Worm (Caenorhabditis elegans) whole organism, young adult: ENCODE results near the gene tag-335.
A peak's percentile ranks its signal among the peaks of the same experiment; 100 is the strongest.

ENCODE experiments used
- F10E7.11 ChIP-seq: sonication (generic microtip); optimal IDR thresholded peaks from 2 replicates; lab custom pipeline; 2017; ENCODE audit warnings: mild to moderate bottlenecking, missing genetic modification characterization, moderate library complexity, missing compliant biosample characterization
- F23B12.7 ChIP-seq: sonication (generic microtip); optimal IDR thresholded peaks from 2 replicates; lab custom pipeline; 2017; ENCODE audit warnings: missing genetic modification characterization, mild to moderate bottlenecking, missing compliant biosample characterization, antibody characterized with exemption, moderate library complexity; ENCODE audit not compliant: insufficient read depth
- F57A8.1 ChIP-seq: fragments of 200-800 bp; sonication (Bioruptor generic); optimal IDR thresholded peaks from 2 replicates; lab custom pipeline; 2018; ENCODE audit warnings: mild to moderate bottlenecking, missing genetic modification characterization, moderate library complexity, missing compliant biosample characterization
- K12H6.12 ChIP-seq: fragments of 200-800 bp; sonication (Bioruptor generic); optimal IDR thresholded peaks from 2 replicates; lab custom pipeline; 2018; ENCODE audit warnings: mild to moderate bottlenecking, missing genetic modification characterization, missing compliant biosample characterization
- Y79H2A.3 ChIP-seq: fragments of 200-800 bp; sonication (Bioruptor generic); conservative IDR thresholded peaks from 2 replicates; pipeline ENCODE4 v1.3.6; 2022; ENCODE audit warnings: missing genetic modification reagents, missing genetic modification characterization, missing compliant biosample characterization
- ZK185.1 ChIP-seq: sonication (generic microtip); optimal IDR thresholded peaks from 2 replicates; lab custom pipeline; 2016; ENCODE audit warnings: mild to moderate bottlenecking, missing genetic modification characterization, missing compliant biosample characterization; ENCODE audit not compliant: poor library complexity, severe bottlenecking
- ama-1 ChIP-seq, 3 experiments: fragments of 150-350 bp in 1 of 3; sonication (generic microtip) in 2 of 3; optimal IDR thresholded peaks; 2 replicates each; lab custom pipeline; 2014 to 2018; ENCODE audit warnings: missing biosample characterization in 2 of 3, missing genetic modification characterization in 2 of 3, missing genetic modification reagents in 2 of 3
- bed-1 ChIP-seq: fragments of 200-800 bp; sonication (Bioruptor generic); IDR thresholded peaks from 2 replicates; pipeline ENCODE4 v1.3.6; 2022; ENCODE audit warnings: missing genetic modification reagents, missing genetic modification characterization, missing compliant biosample characterization
- cebp-1 ChIP-seq, 2 experiments: fragments of 200-800 bp in 1 of 2; sonication (Bioruptor generic) in 1 of 2; sonication (generic microtip) in 1 of 2; IDR thresholded peaks in 1 of 2; optimal IDR thresholded peaks in 1 of 2; 2 replicates each; pipeline versions ENCODE4 v1.3.6 to Lab custom; 2017 to 2022; ENCODE audit warnings: missing compliant biosample characterization in 2 of 2, missing genetic modification characterization in 2 of 2, mild to moderate bottlenecking in 1 of 2, missing genetic modification reagents in 1 of 2, moderate library complexity in 1 of 2
- cebp-2 ChIP-seq: fragments of 200-800 bp; sonication (Bioruptor generic); IDR thresholded peaks from 2 replicates; pipeline ENCODE4 v1.3.6; 2022; ENCODE audit warnings: missing genetic modification characterization, missing compliant biosample characterization
- ceh-58 ChIP-seq: fragments of 200-800 bp; sonication (Bioruptor generic); IDR thresholded peaks from 2 replicates; pipeline ENCODE4 v1.3.6; 2022; ENCODE audit warnings: missing genetic modification characterization, missing compliant biosample characterization
- dpff-1 ChIP-seq: sonication (generic microtip); optimal IDR thresholded peaks from 2 replicates; lab custom pipeline; 2017; ENCODE audit warnings: mild to moderate bottlenecking, missing genetic modification characterization, missing compliant biosample characterization
- egl-18 ChIP-seq: fragments of 200-800 bp; sonication (Bioruptor generic); IDR thresholded peaks from 2 replicates; pipeline ENCODE4 v1.3.6; 2022; ENCODE audit warnings: missing genetic modification reagents, missing genetic modification characterization, missing compliant biosample characterization
- egrh-3 ChIP-seq: fragments of 200-800 bp; sonication (Bioruptor generic); IDR thresholded peaks from 2 replicates; pipeline ENCODE4 v1.3.6; 2022; ENCODE audit warnings: missing genetic modification reagents, missing genetic modification characterization, missing compliant biosample characterization
- hlh-26 ChIP-seq: fragments of 200-800 bp; sonication (Bioruptor generic); conservative IDR thresholded peaks from 2 replicates; pipeline ENCODE4 v1.3.6; 2022; ENCODE audit warnings: missing genetic modification reagents, missing genetic modification characterization, missing compliant biosample characterization
- lag-1 ChIP-seq: fragments of 200-800 bp; sonication (Bioruptor generic); IDR thresholded peaks from 2 replicates; pipeline ENCODE4 v1.3.6; 2022; ENCODE audit warnings: missing genetic modification reagents, missing genetic modification characterization, missing compliant biosample characterization
- let-526 ChIP-seq: fragments of 200-800 bp; sonication (Bioruptor generic); IDR thresholded peaks from 2 replicates; pipeline ENCODE4 v1.3.6; 2022; ENCODE audit warnings: missing genetic modification reagents, missing genetic modification characterization, missing compliant biosample characterization
- mel-28 ChIP-seq: sonication (generic microtip); optimal IDR thresholded peaks from 2 replicates; lab custom pipeline; 2016; ENCODE audit warnings: borderline replicate concordance, mild to moderate bottlenecking, missing genetic modification characterization, missing compliant biosample characterization
- mes-4 ChIP-seq: sonication (generic microtip); optimal IDR thresholded peaks from 2 replicates; lab custom pipeline; 2016; ENCODE audit warnings: missing genotype, missing genetic modification characterization, missing compliant biosample characterization
- mxl-1 ChIP-seq: sonication (generic microtip); optimal IDR thresholded peaks from 2 replicates; lab custom pipeline; 2016; ENCODE audit warnings: missing genetic modification characterization, missing compliant biosample characterization
- nfya-2 ChIP-seq: fragments of 200-800 bp; sonication (Bioruptor generic); IDR thresholded peaks from 2 replicates; pipeline ENCODE4 v1.3.6; 2022; ENCODE audit warnings: missing genetic modification reagents, missing genetic modification characterization, missing compliant biosample characterization
- repo-1 ChIP-seq: sonication (generic microtip); optimal IDR thresholded peaks from 2 replicates; lab custom pipeline; 2017; ENCODE audit warnings: mild to moderate bottlenecking, missing genetic modification characterization, missing compliant biosample characterization
- sptf-2 ChIP-seq: fragments of 200-800 bp; sonication (Bioruptor generic); optimal IDR thresholded peaks from 2 replicates; lab custom pipeline; 2018; ENCODE audit warnings: mild to moderate bottlenecking, missing genetic modification characterization, missing compliant biosample characterization
- tbp1 ChIP-seq: fragments of 200-800 bp; sonication (Bioruptor generic); optimal IDR thresholded peaks from 2 replicates; lab custom pipeline; 2018; ENCODE audit warnings: mild to moderate bottlenecking, missing genetic modification characterization, missing compliant biosample characterization
- xnd-1 ChIP-seq: sonication (generic microtip); optimal IDR thresholded peaks from 2 replicates; lab custom pipeline; 2016; ENCODE audit warnings: missing genotype, missing genetic modification reagents, missing genetic modification characterization, missing compliant biosample characterization

Gene tag-335

ce11 chrIV:12301161-12301560 lies 22.8 kb upstream of the tag-335 start, which contains the start of gene oac-59:
oac-59 (minus strand) TSS chrIV:12301261.
- TF ChIP-seq repo-1 (no peak), F10E7.11 (tag; lab: Kevin White, UChicago) (no peak)
- TF ChIP-seq, all 124 proteins: peak for 0

DNA sequence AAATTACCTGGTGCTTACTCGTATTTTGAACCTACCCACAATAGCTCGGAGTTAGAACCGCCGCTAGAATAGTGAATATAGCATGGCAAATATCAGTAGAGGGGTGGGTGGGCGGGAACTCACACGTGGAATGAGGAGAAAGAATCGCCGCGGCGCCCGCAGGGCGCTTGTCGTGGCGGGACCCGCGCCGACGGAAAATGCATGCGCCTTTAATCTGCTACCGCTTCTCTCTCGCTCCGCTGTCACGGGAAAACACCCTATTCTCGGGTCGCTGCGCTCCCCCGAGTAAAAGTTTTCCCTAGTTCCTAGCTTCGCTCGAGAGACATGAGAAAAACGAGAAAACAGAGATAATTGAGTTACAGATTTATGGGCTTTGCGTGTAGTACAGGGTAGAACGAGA lies 16.4 kb upstream of the tag-335 start:
- TF ChIP-seq cebp-2 (GFP tag; lab: Robert Waterston, UW) (peak; percentile 74; the same call in 1 of the 2 replicates), egrh-3 (GFP tag; lab: Robert Waterston, UW) (peak; percentile 66; the same call in 1 of the 2 replicates)

DNA sequence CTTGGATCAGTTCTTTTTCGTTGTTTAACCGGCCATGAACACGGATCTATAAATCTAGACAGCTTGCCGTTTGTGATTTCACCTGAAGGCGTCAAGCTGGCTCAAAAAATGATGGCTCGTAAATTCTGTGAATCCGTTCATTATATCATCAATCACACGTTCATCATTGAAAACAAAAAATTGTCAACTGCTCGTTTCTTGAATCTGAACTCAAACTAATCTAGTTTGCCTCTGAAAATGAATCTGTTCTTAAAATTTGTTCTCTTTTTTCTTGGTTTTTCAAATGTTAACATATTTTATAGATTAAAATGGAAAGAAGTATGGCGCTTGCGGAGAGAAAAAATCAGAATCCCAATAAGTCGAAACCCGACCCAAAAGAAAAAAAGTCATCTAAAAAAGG lies 12.3 kb upstream of the tag-335 start, which contains the start of gene C42C1.8:
C42C1.8 (plus strand) TSS at position 301 of the 400 bp plus-strand sequence.
- TF ChIP-seq ceh-58 (GFP tag; lab: Robert Waterston, UW) (no peak), ZK185.1 (tag; lab: Kevin White, UChicago) (no peak), mes-4 (tag; lab: Kevin White, UChicago) (no peak), mel-28 (tag; lab: Kevin White, UChicago) (no peak)

DNA sequence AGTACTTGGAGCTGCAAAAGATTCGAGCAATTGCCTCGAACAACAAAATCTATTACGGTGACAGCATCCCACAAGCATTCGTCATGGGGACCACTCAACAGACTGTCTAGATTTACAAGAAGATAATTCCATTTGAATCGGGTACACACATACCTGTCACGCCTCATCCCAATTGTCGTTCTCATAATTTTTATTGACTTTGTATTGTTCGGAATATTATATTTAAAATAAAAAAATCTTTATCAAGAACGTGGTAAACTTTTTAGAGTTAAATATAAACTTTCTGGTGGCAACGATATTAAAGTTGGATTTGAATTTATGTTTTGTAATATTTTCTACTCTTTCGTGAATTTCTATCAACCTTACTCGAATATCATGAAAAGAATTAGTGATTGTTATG lies 10.8 kb upstream of the tag-335 start, which contains the start of gene C42C1.9:
C42C1.9 (plus strand) TSS at position 301 of the 400 bp plus-strand sequence.
- no peak for TF ChIP-seq xnd-1 (tag; lab: Kevin White, UChicago)
- TF ChIP-seq lag-1 (GFP tag; lab: Robert Waterston, UW): no peak
- TF ChIP-seq sptf-2 (GFP tag; lab: Kevin White, UChicago): no peak
- no peak for TF ChIP-seq bed-1 (GFP tag; lab: Robert Waterston, UW)
- TF ChIP-seq, all 124 proteins: peak for 0

DNA sequence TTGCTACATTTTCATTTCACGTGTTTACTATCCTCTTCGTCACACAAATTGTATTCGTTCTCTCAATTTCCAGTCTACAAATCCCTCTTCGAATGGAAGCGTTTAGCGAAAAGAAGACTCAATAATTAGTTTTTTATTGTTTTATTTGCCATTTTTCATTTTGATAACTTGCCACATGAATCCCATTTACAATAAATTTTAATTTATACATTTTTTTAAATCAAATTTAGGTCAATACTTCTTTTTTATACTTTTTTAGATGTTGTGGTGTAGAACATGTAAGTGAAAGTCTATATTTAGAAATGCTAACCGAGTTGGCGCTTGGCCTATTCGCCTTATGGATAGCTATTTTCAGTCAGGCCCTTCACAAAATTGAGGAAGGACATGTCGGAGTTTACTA lies 9.2 kb upstream of the tag-335 start, which contains the start of gene erl-1:
erl-1 (plus strand) TSS at position 301 of the 400 bp plus-strand sequence.
- TF ChIP-seq sptf-2 (GFP tag; lab: Kevin White, UChicago) (no peak), dpff-1 (tag; lab: Kevin White, UChicago) (no peak), Y79H2A.3 (GFP tag; lab: Robert Waterston, UW) (no peak), let-526 (GFP tag; lab: Robert Waterston, UW) (no peak), nfya-2 (no peak), ama-1 (optimal IDR thresholded peaks at IDR 0.05; lab: Kevin White, UChicago) (no peak), ama-1 (GFP tag; optimal IDR thresholded peaks at IDR 0.05; lab: Kevin White, UChicago) (no peak), F57A8.1 (GFP tag; lab: Kevin White, UChicago) (no peak), K12H6.12 (tag; lab: Kevin White, UChicago) (no peak), ZK185.1 (tag; lab: Kevin White, UChicago) (no peak), F23B12.7 (tag; lab: Kevin White, UChicago) (no peak), mxl-1 (tag; lab: Kevin White, UChicago) (no peak), hlh-26 (no peak)

DNA sequence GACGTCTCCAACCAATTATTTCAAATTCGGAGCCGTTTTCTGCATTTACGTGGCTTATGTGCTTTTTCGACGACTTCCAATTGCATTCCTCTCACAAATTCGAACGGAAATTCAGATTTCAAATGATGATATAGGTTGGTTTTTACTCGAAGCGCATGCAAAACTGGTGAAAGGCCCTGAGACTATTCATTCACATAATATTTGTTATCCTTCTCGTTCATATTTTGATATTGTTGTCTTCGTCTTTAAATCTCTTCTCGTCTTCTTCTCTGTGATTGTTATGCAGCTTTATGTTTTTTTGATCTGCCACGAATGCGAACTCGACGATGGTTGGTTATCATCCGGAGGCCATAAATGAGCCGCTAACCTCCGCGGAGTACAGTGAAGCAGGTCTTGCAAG lies 4.5 kb upstream of the tag-335 start, which contains the start of gene hpo-12:
hpo-12 (plus strand) TSS at position 301 of the 400 bp plus-strand sequence.
- TF ChIP-seq cebp-1 (GFP tag; IDR thresholded peaks at IDR 0.05; lab: Robert Waterston, UW) (no peak), cebp-1 (tag; optimal IDR thresholded peaks at IDR 0.05; lab: Kevin White, UChicago) (no peak), Y79H2A.3 (GFP tag; lab: Robert Waterston, UW) (no peak), egl-18 (GFP tag; lab: Robert Waterston, UW) (no peak), tbp1 (GFP tag; lab: Kevin White, UChicago) (no peak)
